Fruit fly (Drosophila melanogaster): ENCODE results near the gene CG11594.
A peak's percentile ranks its signal among the peaks of the same experiment; 100 is the strongest.

CG11594 gene

DNA sequence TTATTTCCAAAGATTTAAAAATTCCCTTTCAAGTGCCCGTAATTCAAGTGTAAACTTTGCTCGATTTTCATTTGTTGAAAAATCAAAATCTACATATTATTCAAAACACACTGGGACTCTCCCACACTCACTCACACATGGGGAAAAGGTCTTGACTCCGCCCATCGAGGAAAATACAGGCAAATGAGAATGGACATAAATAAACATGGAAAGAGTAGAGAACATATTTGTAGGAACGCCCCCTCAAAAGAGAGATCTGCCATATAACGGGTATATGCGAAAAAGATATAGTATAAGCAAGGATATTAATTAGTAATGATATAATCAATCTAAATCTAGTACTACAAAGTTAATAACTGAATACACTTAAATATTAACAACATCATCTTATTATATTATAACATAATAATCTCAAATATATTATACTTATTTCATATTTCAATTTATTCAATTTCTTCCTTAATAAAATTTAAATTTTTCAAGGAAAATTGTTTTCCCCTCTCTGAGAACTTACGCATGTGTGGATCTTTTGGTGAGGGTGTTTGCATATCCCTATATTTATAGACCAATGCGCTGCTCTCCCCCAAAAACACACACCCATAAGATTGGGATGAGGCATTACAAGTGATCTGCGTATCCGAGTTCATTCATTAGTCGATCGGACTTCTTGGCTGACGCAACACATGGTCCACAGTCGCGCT is 7.4 kb downstream of the CG11594 start, which contains the start of gene FoxL1:
TSS of gene FoxL1 (plus strand) at position 651 of the 701 bp plus-strand sequence.
- TF ChIP-seq gl (tag; optimal IDR thresholded peaks at IDR 0.05) (no peak), CG8159 (tag; optimal IDR thresholded peaks at IDR 0.05) (peak; percentile 15), CG14655 (GFP tag; optimal IDR thresholded peaks at IDR 0.05) (no peak), CG9948 (tag; optimal IDR thresholded peaks at IDR 0.05) (no peak), Ets98B (GFP tag; IDR thresholded peaks at IDR 0.05) (no peak)

DNA sequence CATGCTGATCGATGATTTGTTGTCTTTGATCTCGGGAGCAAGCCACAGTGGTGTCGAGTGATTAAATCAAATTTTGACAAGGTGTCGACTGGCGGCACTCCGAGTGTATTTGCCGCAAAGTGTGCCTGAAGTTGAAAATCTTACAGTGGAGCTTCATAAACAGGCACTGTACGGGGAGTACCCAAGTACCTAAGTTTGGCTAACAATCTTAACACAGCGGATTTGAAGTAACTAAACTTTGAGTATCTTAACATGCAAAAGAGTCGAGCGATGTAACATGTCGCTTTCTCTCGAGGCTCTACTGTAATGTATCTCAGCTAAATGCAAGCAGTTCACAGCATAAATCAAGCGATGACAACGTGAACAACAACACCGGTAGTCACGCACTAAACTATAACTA is 9.1 kb downstream of the CG11594 start:
- peak; percentile 24 for TF ChIP-seq CG8301 (tag; optimal IDR thresholded peaks at IDR 0.05)
- no peak; the same call in 1 of the 3 replicates for TF ChIP-seq CG4496 (GFP tag; IDR thresholded peaks at IDR 0.05)
- peak; percentile 26; the same call in 1 of the 2 replicates for TF ChIP-seq CG12605 (GFP tag; IDR thresholded peaks at IDR 0.05)
- TF ChIP-seq rn (GFP tag; IDR thresholded peaks at IDR 0.05) = no peak
- TF ChIP-seq Snoo (tag; optimal IDR thresholded peaks at IDR 0.05) = no peak
- peak; percentile 16 for TF ChIP-seq CG17806 (tag; optimal IDR thresholded peaks at IDR 0.05)
- TF ChIP-seq CG34367 (tag; optimal IDR thresholded peaks at IDR 0.05) = peak; percentile 1
- TF ChIP-seq Pif1A (GFP tag; optimal IDR thresholded peaks at IDR 0.05) = no peak
- peak; percentile 58; the same call in 1 of the 3 replicates for TF ChIP-seq fd96Ca (GFP tag; IDR thresholded peaks at IDR 0.05)
- TF ChIP-seq EcR (GFP tag; optimal IDR thresholded peaks at IDR 0.05) = no peak
- TF ChIP-seq CG10348 (GFP tag; IDR thresholded peaks at IDR 0.05) = no peak
- peak; percentile 24 for TF ChIP-seq CG8159 (tag; optimal IDR thresholded peaks at IDR 0.05)
- TF ChIP-seq CG14655 (GFP tag; optimal IDR thresholded peaks at IDR 0.05) = peak; percentile 52
- no peak for TF ChIP-seq D1 (tag; optimal IDR thresholded peaks at IDR 0.05)
- TF ChIP-seq CG9948 (tag; optimal IDR thresholded peaks at IDR 0.05) = peak; percentile 21
- TF ChIP-seq CG15710 (tag; optimal IDR thresholded peaks at IDR 0.05) = peak; percentile 29
- TF ChIP-seq Ets98B (GFP tag; IDR thresholded peaks at IDR 0.05) = peak; percentile 58

DNA sequence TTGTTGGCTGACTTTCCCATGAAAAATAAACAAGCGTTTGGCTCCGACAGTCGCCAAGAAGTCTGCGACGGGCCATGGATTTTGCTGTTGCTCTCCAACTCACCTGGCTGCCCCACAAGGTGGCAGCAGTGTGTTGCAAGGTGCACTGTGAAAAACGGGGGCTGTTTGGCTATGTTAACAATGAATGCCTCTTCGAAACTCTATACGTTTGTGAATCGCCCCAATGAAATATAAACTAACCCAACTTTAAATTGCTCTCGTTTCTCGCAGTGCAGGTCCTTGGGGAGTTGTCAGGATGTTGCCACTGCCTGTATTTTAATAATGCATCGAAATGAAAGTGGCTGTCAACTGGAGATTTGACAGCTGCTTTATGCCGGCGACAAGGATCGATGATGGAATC is 11.5 kb downstream of the CG11594 start:
- peak; percentile 29 for TF ChIP-seq CG8301 (tag; optimal IDR thresholded peaks at IDR 0.05)
- peak; percentile 31 for TF ChIP-seq CG14655 (GFP tag; optimal IDR thresholded peaks at IDR 0.05)
- TF ChIP-seq gl (tag; optimal IDR thresholded peaks at IDR 0.05) = no peak
- no peak for TF ChIP-seq CG32121 (GFP tag; IDR thresholded peaks at IDR 0.05)
- peak; percentile 29 for TF ChIP-seq Pif1A (GFP tag; optimal IDR thresholded peaks at IDR 0.05)
- no peak for TF ChIP-seq CG12605 (GFP tag; IDR thresholded peaks at IDR 0.05)
- TF ChIP-seq CG4496 (GFP tag; IDR thresholded peaks at IDR 0.05) = peak; percentile 46; the same call in 1 of the 3 replicates
- peak; percentile 5 for TF ChIP-seq CG17806 (tag; optimal IDR thresholded peaks at IDR 0.05)
- peak; percentile 44; the same call in 1 of the 2 replicates for TF ChIP-seq Ets98B (GFP tag; IDR thresholded peaks at IDR 0.05)
- TF ChIP-seq Pif1B (GFP tag; optimal IDR thresholded peaks at IDR 0.05) = peak; percentile 1
- no peak for TF ChIP-seq rn (GFP tag; IDR thresholded peaks at IDR 0.05)
- no peak for TF ChIP-seq EcR (GFP tag; optimal IDR thresholded peaks at IDR 0.05)
- TF ChIP-seq CG9948 (tag; optimal IDR thresholded peaks at IDR 0.05) = no peak
- peak; percentile 57; the same call in 1 of the 3 replicates for TF ChIP-seq fd96Ca (GFP tag; IDR thresholded peaks at IDR 0.05)
- peak; percentile 12 for TF ChIP-seq CG8159 (tag; optimal IDR thresholded peaks at IDR 0.05)
- TF ChIP-seq CG15710 (tag; optimal IDR thresholded peaks at IDR 0.05) = peak; percentile 29
- no peak for TF ChIP-seq CG13204 (GFP tag; optimal IDR thresholded peaks at IDR 0.05)

DNA sequence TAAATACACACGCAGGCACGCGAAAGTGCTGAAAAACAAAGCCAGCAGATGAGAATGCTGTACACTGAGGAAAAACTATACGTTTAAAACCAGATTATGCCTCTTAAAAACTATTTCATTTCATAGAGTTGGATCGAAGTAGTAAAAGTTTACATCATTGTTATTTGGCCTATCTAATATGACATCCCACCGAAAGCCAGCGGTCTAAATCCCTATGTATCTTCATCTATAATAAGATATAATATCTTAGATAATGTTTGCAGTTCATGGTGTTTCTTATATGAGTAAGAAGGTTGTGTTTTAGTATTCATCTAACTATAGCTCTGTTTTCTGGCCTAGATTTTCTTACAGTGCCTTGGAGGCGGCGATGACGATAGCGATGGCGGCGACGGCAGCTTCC is 15.7 kb downstream of the CG11594 start:
- TF ChIP-seq rn (GFP tag; IDR thresholded peaks at IDR 0.05) = no peak
- TF ChIP-seq fd96Ca (GFP tag; IDR thresholded peaks at IDR 0.05) = no peak
- no peak for TF ChIP-seq EcR (GFP tag; optimal IDR thresholded peaks at IDR 0.05)
- TF ChIP-seq Ets98B (GFP tag; IDR thresholded peaks at IDR 0.05) = no peak
- peak; percentile 4 for TF ChIP-seq CG14655 (GFP tag; optimal IDR thresholded peaks at IDR 0.05)
- TF ChIP-seq Snoo (tag; optimal IDR thresholded peaks at IDR 0.05) = no peak
- no peak for TF ChIP-seq Pif1B (GFP tag; optimal IDR thresholded peaks at IDR 0.05)
- peak; percentile 1 for TF ChIP-seq CG9948 (tag; optimal IDR thresholded peaks at IDR 0.05)
- no peak for TF ChIP-seq CG10348 (GFP tag; IDR thresholded peaks at IDR 0.05)
- TF ChIP-seq CG32121 (GFP tag; IDR thresholded peaks at IDR 0.05) = no peak
- TF ChIP-seq D1 (tag; optimal IDR thresholded peaks at IDR 0.05) = no peak
- TF ChIP-seq CG15710 (tag; optimal IDR thresholded peaks at IDR 0.05) = no peak
- TF ChIP-seq Pif1A (GFP tag; optimal IDR thresholded peaks at IDR 0.05) = no peak
- TF ChIP-seq CG8159 (tag; optimal IDR thresholded peaks at IDR 0.05) = peak; percentile 32
- no peak for TF ChIP-seq CG17806 (tag; optimal IDR thresholded peaks at IDR 0.05)
- TF ChIP-seq CG8301 (tag; optimal IDR thresholded peaks at IDR 0.05) = no peak
- no peak for TF ChIP-seq CG34367 (tag; optimal IDR thresholded peaks at IDR 0.05)
- no peak for TF ChIP-seq CG13204 (GFP tag; optimal IDR thresholded peaks at IDR 0.05)
- TF ChIP-seq CG4496 (GFP tag; IDR thresholded peaks at IDR 0.05) = no peak
- TF ChIP-seq gl (tag; optimal IDR thresholded peaks at IDR 0.05) = no peak
- no peak for TF ChIP-seq CG12605 (GFP tag; IDR thresholded peaks at IDR 0.05)

DNA sequence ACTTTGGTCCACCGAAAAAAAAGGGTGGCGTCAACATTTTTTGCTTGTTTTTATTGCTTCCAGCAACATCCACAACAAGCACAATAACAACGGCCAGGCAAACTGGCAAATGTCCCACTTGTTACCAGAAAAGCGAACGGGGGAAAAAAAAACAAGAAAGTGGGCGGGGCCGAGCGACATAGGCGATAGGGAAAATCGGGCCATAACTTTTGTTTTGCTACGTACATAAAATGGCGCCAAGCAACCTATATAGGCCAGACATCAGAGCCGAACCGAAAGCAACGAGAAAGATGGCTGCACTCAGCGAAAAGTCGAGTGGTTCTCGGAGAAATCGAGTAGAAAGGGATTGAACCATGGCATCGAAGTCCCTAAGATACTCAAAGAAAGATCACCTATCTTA is 18.6 kb downstream of the CG11594 start:
- TF ChIP-seq Ets98B (GFP tag; IDR thresholded peaks at IDR 0.05) = no peak
- peak; percentile 6 for TF ChIP-seq CG14655 (GFP tag; optimal IDR thresholded peaks at IDR 0.05)

DNA sequence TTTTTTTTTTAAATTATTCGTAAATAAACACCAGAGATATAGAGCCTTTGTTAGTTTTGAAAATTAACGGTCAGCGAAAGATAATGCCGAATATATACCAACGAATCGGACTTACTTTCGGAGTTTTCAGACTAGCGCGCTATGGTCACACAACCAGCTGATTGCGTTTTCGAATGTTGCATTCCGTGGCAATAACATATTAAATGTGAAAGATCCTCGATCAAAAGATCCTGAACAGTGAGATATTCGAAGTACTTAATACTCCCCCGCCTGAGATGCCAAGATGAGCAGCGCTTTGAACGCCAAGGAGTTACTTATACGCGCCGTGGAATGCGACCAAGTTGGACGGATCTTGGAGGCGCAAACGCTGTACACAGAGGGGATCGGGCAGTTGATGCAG is 22.5 kb downstream of the CG11594 start, which contains the start of gene CG14985:
TSS of gene CG14985 (plus strand) at position 159 of the 400 bp plus-strand sequence.
- TF ChIP-seq CG17806 (tag; optimal IDR thresholded peaks at IDR 0.05) = no peak

Measured in whole organism, pupa.